Worm (Caenorhabditis elegans) whole organism, L2 larva: ENCODE measurements around the gene srw-121.

ENCODE experiments used
- C34F6.9 ChIP-seq: fragments of 150-350 bp; optimal IDR thresholded peaks from 2 replicates; lab custom pipeline; 2014; ENCODE audit warnings: missing biosample characterization, missing genetic modification characterization
- F13H6.1 ChIP-seq: sonication (generic microtip); optimal IDR thresholded peaks from 2 replicates; lab custom pipeline; 2016; ENCODE audit warnings: missing genetic modification characterization, missing compliant biosample characterization
- R02D3.7 ChIP-seq: fragments of 150-350 bp; optimal IDR thresholded peaks from 2 replicates; lab custom pipeline; 2014; ENCODE audit warnings: missing biosample characterization, missing genetic modification characterization
- alr-1 ChIP-seq: fragments of 150-350 bp; optimal IDR thresholded peaks from 2 replicates; lab custom pipeline; 2014; ENCODE audit warnings: missing biosample characterization, missing genetic modification characterization
- aly-2 ChIP-seq: fragments of 150-350 bp; optimal IDR thresholded peaks from 2 replicates; lab custom pipeline; 2014; ENCODE audit warnings: missing biosample characterization, missing genetic modification characterization
- ama-1 ChIP-seq: fragments of 150-350 bp; optimal IDR thresholded peaks from 2 replicates; lab custom pipeline; 2018; ENCODE audit warnings: inconsistent platforms
- ceh-82 ChIP-seq: fragments of 150-350 bp; optimal IDR thresholded peaks from 2 replicates; lab custom pipeline; 2014; ENCODE audit warnings: missing biosample characterization, missing genetic modification characterization
- crh-2 ChIP-seq: sonication (generic microtip); optimal IDR thresholded peaks from 2 replicates; lab custom pipeline; 2017; ENCODE audit warnings: missing biosample characterization, missing genetic modification characterization
- egl-27 ChIP-seq: sonication (generic microtip); optimal IDR thresholded peaks from 3 replicates; lab custom pipeline; 2017; ENCODE audit warnings: missing biosample characterization, missing genetic modification reagents, missing genetic modification characterization
- elt-1 ChIP-seq: fragments of 150-350 bp; optimal IDR thresholded peaks from 2 replicates; lab custom pipeline; 2014; ENCODE audit warnings: missing biosample characterization, missing genetic modification characterization
- elt-3 ChIP-seq: sonication (generic microtip); optimal IDR thresholded peaks from 2 replicates; lab custom pipeline; 2017; ENCODE audit warnings: missing biosample characterization, missing genetic modification characterization
- gmeb-1 ChIP-seq: fragments of 150-350 bp; optimal IDR thresholded peaks from 2 replicates; lab custom pipeline; 2014; ENCODE audit warnings: missing biosample characterization, missing genetic modification characterization
- mab-5 ChIP-seq: fragments of 150-350 bp; optimal IDR thresholded peaks from 2 replicates; lab custom pipeline; 2014; ENCODE audit warnings: missing biosample characterization, missing genetic modification characterization
- nhr-6 ChIP-seq: fragments of 150-350 bp; optimal IDR thresholded peaks from 2 replicates; lab custom pipeline; 2014; ENCODE audit warnings: missing biosample characterization, missing genetic modification characterization
- snpc-4 ChIP-seq: fragments of 150-350 bp; optimal IDR thresholded peaks from 2 replicates; lab custom pipeline; 2014; ENCODE audit warnings: missing biosample characterization, missing genetic modification characterization
- ztf-11 ChIP-seq: sonication (generic microtip); optimal IDR thresholded peaks from 2 replicates; lab custom pipeline; 2017; ENCODE audit warnings: missing biosample characterization, missing genetic modification characterization

srw-121 gene

ce11 chrV:2941405-2941804 is 50.0 kb downstream of the srw-121 start, which contains the start of gene srw-143:
Gene srw-143, minus strand, starts transcription at chrV:2941505.
- TF ChIP-seq alr-1 (tag; lab: Kevin White, UChicago) (no peak), C34F6.9 (tag; lab: Kevin White, UChicago) (no peak), mab-5 (tag; lab: Kevin White, UChicago) (no peak), ztf-11 (no peak), F13H6.1 (no peak), aly-2 (no peak), ceh-82 (tag; lab: Kevin White, UChicago) (no peak), ama-1 (lab: Kevin White, UChicago) (no peak), elt-3 (no peak), gmeb-1 (tag; lab: Kevin White, UChicago) (no peak), egl-27 (tag; lab: Kevin White, UChicago) (no peak), nhr-6 (tag; lab: Kevin White, UChicago) (no peak), elt-1 (tag; lab: Kevin White, UChicago) (no peak), R02D3.7 (tag; lab: Kevin White, UChicago) (no peak), crh-2 (no peak), snpc-4 (tag; lab: Kevin White, UChicago) (no peak)
